Worm (Caenorhabditis elegans): ENCODE data around the gene str-33.

The str-33 gene

ce11 chrV:2750006-2750405, 21.7 kb downstream of the str-33 start, which contains the start of gene srx-24:
TSS of gene srx-24 (minus strand) at chrV:2750106.
- TF ChIP-seq gei-17 (GFP tag; optimal IDR thresholded peaks at IDR 0.05) (no peak), ztf-18 (tag; optimal IDR thresholded peaks at IDR 0.05) (no peak), nhr-120 (GFP tag; IDR thresholded peaks at IDR 0.05) (no peak), dpff-1 (tag; optimal IDR thresholded peaks at IDR 0.05) (no peak), bed-1 (GFP tag; IDR thresholded peaks at IDR 0.05) (no peak), ztf-26 (tag; optimal IDR thresholded peaks at IDR 0.05) (no peak), snpc-1.3 (tag; optimal IDR thresholded peaks at IDR 0.05; ENCODE audit: insufficient read depth) (no peak), ccch-3 (GFP tag; optimal IDR thresholded peaks at IDR 0.05) (no peak), rpc-1 (optimal IDR thresholded peaks at IDR 0.05) (no peak), rpc-1 (tag; optimal IDR thresholded peaks at IDR 0.05) (no peak), let-607 (tag; optimal IDR thresholded peaks at IDR 0.05) (no peak), C17E4.6 (GFP tag; IDR thresholded peaks at IDR 0.05) (no peak), cebp-1 (GFP tag; IDR thresholded peaks at IDR 0.05) (no peak), cebp-1 (tag; optimal IDR thresholded peaks at IDR 0.05) (no peak), Y53G8AR.9 (GFP tag; conservative IDR thresholded peaks at IDR 0.05) (no peak), lag-1 (GFP tag; IDR thresholded peaks at IDR 0.05) (no peak), madf-3 (GFP tag; IDR thresholded peaks at IDR 0.05) (no peak), F39B2.1 (GFP tag; IDR thresholded peaks at IDR 0.05) (no peak), K11D2.4 (GFP tag; IDR thresholded peaks at IDR 0.05) (no peak), pha-4 (tag; optimal IDR thresholded peaks at IDR 0.05) (no peak), attf-6 (GFP tag; IDR thresholded peaks at IDR 0.05) (no peak), ztf-28 (GFP tag; IDR thresholded peaks at IDR 0.05) (no peak)

- TF ChIP-seq cebp-1 (GFP tag; IDR thresholded peaks at IDR 0.05) (no peak), cebp-1 (tag; optimal IDR thresholded peaks at IDR 0.05) (no peak), ceh-91 (GFP tag; IDR thresholded peaks at IDR 0.05) (no peak), egl-18 (GFP tag; IDR thresholded peaks at IDR 0.05) (no peak), F39B2.1 (GFP tag; IDR thresholded peaks at IDR 0.05) (no peak), somi-1 (GFP tag; optimal IDR thresholded peaks at IDR 0.05) (no peak), ccch-3 (GFP tag; optimal IDR thresholded peaks at IDR 0.05) (no peak), repo-1 (tag; optimal IDR thresholded peaks at IDR 0.05) (no peak), dpl-1 (GFP tag; optimal IDR thresholded peaks at IDR 0.05) (no peak), rpc-1 (optimal IDR thresholded peaks at IDR 0.05) (no peak), rpc-1 (tag; optimal IDR thresholded peaks at IDR 0.05) (no peak), bed-2 (GFP tag; IDR thresholded peaks at IDR 0.05) (no peak)
Measured at ce11 chrV:2753007-2753406, 24.7 kb downstream of the str-33 start, which contains the start of gene srx-26. TSS of gene srx-26 (minus strand) at chrV:2753107.

DNA sequence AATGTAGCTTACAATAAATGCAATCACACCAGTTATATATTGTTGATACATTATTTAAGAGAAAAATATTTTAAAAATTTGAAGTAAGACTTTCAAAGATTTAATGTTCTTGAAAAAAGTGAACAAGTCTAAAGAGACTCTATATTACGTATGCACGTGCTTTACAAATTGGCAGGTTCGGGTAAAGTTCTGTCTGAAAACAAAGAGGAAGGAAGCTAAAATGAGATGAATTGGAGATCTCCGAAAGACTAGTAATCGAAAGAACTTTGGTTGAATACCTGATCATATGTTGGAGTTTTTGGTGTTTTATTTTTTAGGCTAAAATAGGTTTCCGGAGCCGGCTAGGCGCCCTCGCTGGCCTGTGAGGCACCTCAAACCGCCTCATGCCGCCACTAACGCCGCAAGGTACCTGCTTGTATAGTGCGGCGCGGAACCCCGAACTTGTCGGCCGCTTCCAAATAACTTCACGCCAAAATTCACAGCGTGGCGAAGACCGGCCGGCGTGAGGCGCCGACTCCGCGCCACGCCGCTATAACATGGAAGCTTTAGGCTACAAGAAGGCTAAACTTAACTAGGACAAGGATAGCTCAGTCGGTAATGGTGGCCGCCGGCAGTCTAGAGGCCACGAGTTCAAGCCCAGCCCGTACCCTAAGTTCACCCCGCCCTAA, 29.0 kb downstream of the str-33 start, which contains the start of gene srx-28:
srx-28 (minus strand) TSS at position 51 of the 668 bp plus-strand sequence.
- no peak for TF ChIP-seq dpl-1 (GFP tag; optimal IDR thresholded peaks at IDR 0.05)
- no peak for TF ChIP-seq mxl-1 (tag; optimal IDR thresholded peaks at IDR 0.05)
- TF ChIP-seq ceh-100 (GFP tag; IDR thresholded peaks at IDR 0.05): no peak
- TF ChIP-seq zfh-2 (GFP tag; conservative IDR thresholded peaks at IDR 0.05): no peak; the same call in none of the 2 replicates
- TF ChIP-seq snpc-3.4 (tag; optimal IDR thresholded peaks at IDR 0.05): no peak
- no peak for TF ChIP-seq snpc-4 (GFP tag; optimal IDR thresholded peaks at IDR 0.05)
- TF ChIP-seq snpc-4 (tag; optimal IDR thresholded peaks at IDR 0.05): peak in 2 of 4 experiments; percentile 75 to 87
- no peak for TF ChIP-seq lsl-1 (GFP tag; optimal IDR thresholded peaks at IDR 0.05)
- TF ChIP-seq sdz-38 (tag; optimal IDR thresholded peaks at IDR 0.05): no peak
- TF ChIP-seq egl-44 (GFP tag; IDR thresholded peaks at IDR 0.05): no peak
- no peak for TF ChIP-seq efl-1 (GFP tag; optimal IDR thresholded peaks at IDR 0.05)
- no peak for TF ChIP-seq nhr-179 (tag; optimal IDR thresholded peaks at IDR 0.05)
- TF ChIP-seq ztf-3 (GFP tag; optimal IDR thresholded peaks at IDR 0.05): no peak
- TF ChIP-seq F33H1.4 (GFP tag; IDR thresholded peaks at IDR 0.05): no peak
- TF ChIP-seq repo-1 (tag; optimal IDR thresholded peaks at IDR 0.05): no peak
- TF ChIP-seq bed-1 (GFP tag; IDR thresholded peaks at IDR 0.05): no peak
- TF ChIP-seq ccch-3 (GFP tag; optimal IDR thresholded peaks at IDR 0.05): no peak
- TF ChIP-seq mes-4 (tag; optimal IDR thresholded peaks at IDR 0.05): no peak
- peak; percentile 47; the same call in 1 of the 2 replicates for TF ChIP-seq dox-1 (GFP tag; IDR thresholded peaks at IDR 0.05)
- TF ChIP-seq lag-1 (GFP tag; IDR thresholded peaks at IDR 0.05): no peak
- no peak for TF ChIP-seq attf-3 (GFP tag; conservative IDR thresholded peaks at IDR 0.05)
- TF ChIP-seq ztf-28 (GFP tag; IDR thresholded peaks at IDR 0.05): no peak
- TF ChIP-seq B0261.1 (tag; optimal IDR thresholded peaks at IDR 0.05): peak; percentile 6
- TF ChIP-seq Y95B8A.8 (GFP tag; IDR thresholded peaks at IDR 0.05): no peak
